Fruit fly (Drosophila melanogaster) whole organism: ENCODE data around the gene Spn77Bc.

ENCODE experiments used
- pan ChIP-seq: fragments of >200 bp; optimal IDR thresholded peaks from 2 replicates; lab custom pipeline; 2017
- usp ChIP-seq: fragments of >200 bp; optimal IDR thresholded peaks from 2 replicates; lab custom pipeline; 2017; ENCODE audit warnings: missing biosample characterization, missing genetic modification characterization, mixed read lengths

DNA sequence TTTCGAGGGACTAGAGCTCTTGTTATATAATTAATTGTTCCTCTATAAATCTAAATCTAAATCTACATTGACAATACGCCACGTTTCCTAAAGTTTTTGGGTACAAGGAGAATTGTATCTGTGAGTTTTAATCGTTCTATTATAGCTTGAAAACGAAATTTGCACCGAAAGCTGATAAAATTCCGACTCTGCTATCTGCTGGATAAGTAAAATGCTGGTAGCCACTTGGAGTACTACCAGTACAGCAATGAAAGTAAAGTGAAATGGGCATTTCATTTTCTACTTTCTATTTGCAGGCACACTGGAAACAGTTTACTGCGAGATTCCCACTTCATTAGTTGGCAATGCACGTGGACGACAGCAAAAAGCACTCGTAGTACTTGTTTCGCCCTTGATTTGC lies 10.7 kb downstream of the Spn77Bc start, which contains the start of gene CG5618:
- no peak for TF ChIP-seq usp (GFP tag; lab: Kevin White, UChicago)
- no peak for TF ChIP-seq pan (lab: Kevin White, UChicago)
